Worm (Caenorhabditis elegans): ENCODE data around the gene ZK112.4.

DNA sequence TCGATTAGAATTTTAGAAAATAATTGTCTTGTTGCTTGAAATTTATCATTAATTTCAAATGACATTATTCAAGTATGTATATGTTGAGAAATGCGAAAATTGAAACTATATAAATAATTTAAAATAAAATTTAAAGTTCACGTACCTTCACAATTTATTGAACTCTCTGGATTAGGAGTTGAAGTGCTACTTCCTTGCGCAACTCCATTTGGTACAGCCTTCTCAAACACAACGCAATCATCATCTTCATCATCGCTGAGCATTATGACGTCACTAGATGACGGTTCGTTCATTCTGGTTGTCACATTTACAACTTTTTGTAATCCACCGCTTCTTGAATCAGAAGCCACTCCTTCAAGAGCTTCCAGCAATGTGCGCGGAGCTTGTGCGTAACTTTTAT, 26.3 kb downstream of the ZK112.4 start:
- TF ChIP-seq tab-1 (GFP tag; IDR thresholded peaks at IDR 0.05) (no peak), klf-2 (GFP tag; conservative IDR thresholded peaks at IDR 0.05) (no peak), T22C8.4 (GFP tag; IDR thresholded peaks at IDR 0.05) (no peak), ztf-23 (GFP tag; IDR thresholded peaks at IDR 0.05) (no peak), med-1 (GFP tag; optimal IDR thresholded peaks at IDR 0.05; ENCODE audit: insufficient read depth) (no peak)

All from whole organism, midembryonic.